Worm (Caenorhabditis elegans) whole organism, L4/young adult: ENCODE measurements around the gene B0303.4.

ENCODE experiments used
- W03F9.2 ChIP-seq: fragments of 150-350 bp; optimal IDR thresholded peaks from 2 replicates; lab custom pipeline; 2014; ENCODE audit warnings: missing biosample characterization, missing genetic modification characterization
- him-1 ChIP-seq: sonication (generic microtip); optimal IDR thresholded peaks from 2 replicates; lab custom pipeline; 2016; ENCODE audit warnings: missing genotype, missing genetic modification reagents, missing genetic modification characterization, missing compliant biosample characterization

DNA sequence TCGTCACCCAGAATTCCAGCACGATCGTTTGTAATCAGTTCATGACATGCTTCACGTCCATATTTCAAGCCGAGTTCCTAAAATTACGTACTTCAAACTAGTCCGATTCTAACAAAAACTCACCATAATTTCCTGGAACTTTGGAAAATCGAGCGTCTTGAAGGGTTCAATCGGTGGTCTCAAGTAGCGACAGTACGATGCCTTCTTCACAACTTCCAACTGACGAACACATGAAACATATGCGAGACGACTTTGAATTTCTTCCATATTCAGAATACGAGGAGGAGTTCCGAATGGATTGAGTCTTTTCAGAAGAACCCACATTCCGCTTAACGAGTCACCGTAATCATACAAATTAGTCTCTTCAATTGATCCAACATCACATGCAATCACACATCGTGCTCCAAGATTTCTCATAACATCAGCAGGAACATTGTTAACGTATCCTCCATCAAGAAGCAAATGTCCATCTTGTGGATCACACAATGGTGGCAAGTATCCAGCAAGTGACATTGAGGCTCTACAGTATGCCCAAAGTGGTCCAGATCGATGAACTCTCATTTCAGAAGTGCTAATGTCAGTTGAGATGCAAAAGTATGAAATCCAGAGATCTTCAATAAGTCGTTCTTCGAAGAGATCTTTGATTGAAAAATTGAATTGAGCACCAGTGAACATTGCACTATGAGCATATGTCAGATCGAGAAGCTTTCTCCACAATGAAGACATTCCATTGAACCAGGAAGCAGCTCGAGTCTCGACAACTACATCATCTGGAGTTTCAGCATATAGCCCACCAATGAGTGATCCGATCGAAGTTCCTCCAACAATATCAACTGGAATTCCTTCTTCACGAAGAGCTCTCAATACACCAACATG lies 36.6 kb downstream of the B0303.4 start:
- TF ChIP-seq him-1 (tag; lab: Kevin White, UChicago): no peak
- no peak for TF ChIP-seq W03F9.2 (tag; lab: Kevin White, UChicago)
